Fruit fly (Drosophila melanogaster) whole organism, embryonic: ENCODE data around the gene CG18598.

Source experiments
- BEAF-32 ChIP-seq: fragments of 200-800 bp; sonication (Bioruptor generic); optimal IDR thresholded peaks from 3 replicates; lab custom pipeline; 2017; ENCODE audit warnings: missing biosample characterization, missing genetic modification characterization, mild to moderate bottlenecking, moderate library complexity, missing genetic modification reagents
- CG10267 ChIP-seq: fragments of 200-800 bp; sonication (Bioruptor generic); optimal IDR thresholded peaks from 2 replicates; lab custom pipeline; 2018; ENCODE audit warnings: missing biosample characterization, mild to moderate bottlenecking, missing genetic modification characterization, moderate library complexity
- CG10274 ChIP-seq: fragments of 200-800 bp; sonication (Bioruptor generic); optimal IDR thresholded peaks from 3 replicates; lab custom pipeline; 2017; ENCODE audit warnings: missing biosample characterization, mild to moderate bottlenecking, missing genetic modification characterization
- CG10321 ChIP-seq: fragments of 200-800 bp; sonication (Bioruptor generic); IDR thresholded peaks from 2 replicates; pipeline ENCODE4 v1.3.6; 2022; ENCODE audit warnings: missing biosample characterization, missing genetic modification characterization
- CG11085 ChIP-seq: fragments of 200-800 bp; sonication (Bioruptor generic); IDR thresholded peaks from 2 replicates; pipeline ENCODE4 v1.3.6; 2022; ENCODE audit warnings: missing biosample characterization, missing genetic modification characterization
- CG12104 ChIP-seq: fragments of 200-800 bp; sonication (Bioruptor generic); optimal IDR thresholded peaks from 3 replicates; lab custom pipeline; 2016; ENCODE audit warnings: missing biosample characterization, missing genetic modification characterization
- CG13287 ChIP-seq: fragments of 200-800 bp; sonication (Bioruptor generic); IDR thresholded peaks from 2 replicates; pipeline ENCODE4 v1.3.6; 2022; ENCODE audit warnings: missing biosample characterization, missing genetic modification characterization; ENCODE audit not compliant: partially characterized antibody
- CG15514 ChIP-seq: fragments of 200-800 bp; sonication (Bioruptor generic); optimal IDR thresholded peaks from 3 replicates; lab custom pipeline; 2017; ENCODE audit warnings: missing biosample characterization, missing genetic modification characterization, mild to moderate bottlenecking, moderate library complexity, missing genetic modification reagents
- CG5953 ChIP-seq: fragments of 200-800 bp; sonication (Bioruptor generic); IDR thresholded peaks from 2 replicates; pipeline ENCODE4 v1.3.6; 2022; ENCODE audit warnings: missing biosample characterization, missing genetic modification characterization
- CG6175 ChIP-seq: fragments of 200-800 bp; sonication (Bioruptor generic); IDR thresholded peaks from 3 replicates; pipeline ENCODE4 v1.3.6; 2022; ENCODE audit warnings: missing biosample characterization, missing genetic modification characterization
- CG6254 ChIP-seq: fragments of 200-800 bp; sonication (Bioruptor generic); optimal IDR thresholded peaks from 3 replicates; lab custom pipeline; 2017; ENCODE audit warnings: mild to moderate bottlenecking, missing biosample characterization, missing genetic modification reagents, missing genetic modification characterization
- CG6689 ChIP-seq: fragments of 200-800 bp; sonication (Bioruptor generic); IDR thresholded peaks from 2 replicates; pipeline ENCODE4 v1.3.6; 2022; ENCODE audit warnings: missing biosample characterization, missing genetic modification characterization
- CG8281 ChIP-seq: fragments of 200-800 bp; sonication (Bioruptor generic); optimal IDR thresholded peaks from 2 replicates; lab custom pipeline; 2018; ENCODE audit warnings: missing biosample characterization, mild to moderate bottlenecking, missing genetic modification characterization, moderate library complexity
- CG8388 ChIP-seq: fragments of 200-800 bp; sonication (Bioruptor generic); optimal IDR thresholded peaks from 2 replicates; lab custom pipeline; 2019; ENCODE audit warnings: missing biosample characterization, mild to moderate bottlenecking, missing genetic modification characterization, moderate library complexity
- CG8924 ChIP-seq: fragments of 200-800 bp; optimal IDR thresholded peaks from 3 replicates; lab custom pipeline; 2019; ENCODE audit warnings: missing biosample characterization, mild to moderate bottlenecking, missing genetic modification characterization, moderate library complexity
- D19A ChIP-seq: fragments of 200-800 bp; optimal IDR thresholded peaks from 3 replicates; lab custom pipeline; 2019; ENCODE audit warnings: missing biosample characterization, mild to moderate bottlenecking, missing genetic modification characterization, moderate library complexity
- Dbx ChIP-seq: fragments of 200-800 bp; sonication (Bioruptor generic); IDR thresholded peaks from 3 replicates; pipeline ENCODE4 v1.3.6; 2022; ENCODE audit warnings: missing biosample characterization, missing genetic modification characterization
- Doc2 ChIP-seq: fragments of 200-800 bp; sonication (Bioruptor generic); IDR thresholded peaks from 2 replicates; pipeline ENCODE4 v1.3.6; 2022; ENCODE audit warnings: missing biosample characterization, missing genetic modification characterization
- H2.0 ChIP-seq: fragments of 200-800 bp; sonication (Bioruptor generic); IDR thresholded peaks from 2 replicates; pipeline ENCODE4 v1.3.6; 2022; ENCODE audit warnings: missing biosample characterization, missing genetic modification characterization
- HLH54F ChIP-seq: fragments of 200-800 bp; sonication (Bioruptor generic); optimal IDR thresholded peaks from 3 replicates; lab custom pipeline; 2016; ENCODE audit warnings: missing biosample characterization, missing genetic modification characterization
- HLHmδ ChIP-seq: fragments of 200-800 bp; sonication (Bioruptor generic); optimal IDR thresholded peaks from 2 replicates; lab custom pipeline; 2018; ENCODE audit warnings: missing biosample characterization, mild to moderate bottlenecking, missing genetic modification characterization, moderate library complexity
- MESR4 ChIP-seq: fragments of 200-800 bp; sonication (Bioruptor generic); optimal IDR thresholded peaks from 2 replicates; lab custom pipeline; 2018; ENCODE audit warnings: missing biosample characterization, mild to moderate bottlenecking, missing genetic modification characterization, moderate library complexity
- Optix ChIP-seq: fragments of 200-800 bp; sonication (Bioruptor generic); IDR thresholded peaks from 3 replicates; pipeline ENCODE4 v1.3.6; 2022; ENCODE audit warnings: missing biosample characterization, missing genetic modification characterization
- Pdp1 ChIP-seq, 2 experiments: fragments of 200-800 bp; sonication (Bioruptor generic); optimal IDR thresholded peaks; 3 replicates each; lab custom pipeline; 2016; ENCODE audit warnings: missing biosample characterization in 2 of 2, missing genetic modification characterization in 2 of 2, mild to moderate bottlenecking in 1 of 2, moderate library complexity in 1 of 2
- Vsx1 ChIP-seq: fragments of 200-800 bp; sonication (Bioruptor generic); optimal IDR thresholded peaks from 2 replicates; lab custom pipeline; 2017; ENCODE audit warnings: missing biosample characterization, mild to moderate bottlenecking, missing genetic modification characterization, missing genetic modification reagents
- Xbp1 ChIP-seq: fragments of 200-800 bp; sonication (Bioruptor generic); optimal IDR thresholded peaks from 3 replicates; lab custom pipeline; 2016; ENCODE audit warnings: missing biosample characterization, mild to moderate bottlenecking, missing genetic modification characterization
- YL-1 ChIP-seq: fragments of 200-800 bp; sonication (Bioruptor generic); optimal IDR thresholded peaks from 3 replicates; lab custom pipeline; 2017; ENCODE audit warnings: missing biosample characterization, mild to moderate bottlenecking, missing genetic modification characterization
- ab ChIP-seq: fragments of 200-800 bp; sonication (Bioruptor generic); optimal IDR thresholded peaks from 2 replicates; lab custom pipeline; 2016; ENCODE audit warnings: missing biosample characterization, missing genetic modification characterization
- az2 ChIP-seq: fragments of 200-800 bp; sonication (Bioruptor generic); optimal IDR thresholded peaks from 3 replicates; lab custom pipeline; 2016; ENCODE audit warnings: missing biosample characterization, missing genetic modification characterization
- bcd ChIP-seq: fragments of 200-800 bp; sonication (Bioruptor generic); optimal IDR thresholded peaks from 2 replicates; lab custom pipeline; 2017; ENCODE audit warnings: missing biosample characterization, mild to moderate bottlenecking, missing genetic modification characterization
- crp ChIP-seq, 2 experiments: fragments of 200-800 bp; sonication (Bioruptor generic); optimal IDR thresholded peaks; 2 replicates in 1 of 2; 3 replicates in 1 of 2; lab custom pipeline; 2017; ENCODE audit warnings: missing biosample characterization in 2 of 2, missing genetic modification characterization in 2 of 2, mild to moderate bottlenecking in 1 of 2, moderate library complexity in 1 of 2
- dm ChIP-seq: fragments of 200-800 bp; sonication (Bioruptor generic); optimal IDR thresholded peaks from 3 replicates; lab custom pipeline; 2016; ENCODE audit warnings: missing biosample characterization, missing genetic modification characterization
- ems ChIP-seq: fragments of 200-800 bp; sonication (Bioruptor generic); optimal IDR thresholded peaks from 3 replicates; lab custom pipeline; 2016; ENCODE audit warnings: missing biosample characterization, missing genetic modification characterization
- ftz-f1 ChIP-seq: fragments of 200-800 bp; sonication (Bioruptor generic); optimal IDR thresholded peaks from 2 replicates; lab custom pipeline; 2016; ENCODE audit warnings: missing biosample characterization, missing genetic modification characterization
- gcm ChIP-seq: fragments of 200-800 bp; sonication (Bioruptor generic); optimal IDR thresholded peaks from 2 replicates; lab custom pipeline; 2019; ENCODE audit warnings: missing biosample characterization, mild to moderate bottlenecking, missing genetic modification characterization, moderate library complexity
- gcm2 ChIP-seq: fragments of 200-800 bp; sonication (Bioruptor generic); optimal IDR thresholded peaks from 2 replicates; lab custom pipeline; 2016; ENCODE audit warnings: missing biosample characterization, missing genetic modification characterization
- gsb-n ChIP-seq: fragments of 200-800 bp; sonication (Bioruptor generic); optimal IDR thresholded peaks from 3 replicates; lab custom pipeline; 2018; ENCODE audit warnings: missing biosample characterization, mild to moderate bottlenecking, missing genetic modification characterization
- h ChIP-seq: fragments of >200 bp; optimal IDR thresholded peaks from 2 replicates; lab custom pipeline; 2017
- hb ChIP-seq: fragments of 200-800 bp; sonication (Bioruptor generic); IDR thresholded peaks from 3 replicates; pipeline ENCODE4 v1.3.6; 2022; ENCODE audit warnings: missing biosample characterization, missing genetic modification characterization; ENCODE audit not compliant: partially characterized antibody
- insv ChIP-seq, 2 experiments: fragments of 200-800 bp; sonication (Bioruptor generic); optimal IDR thresholded peaks; 3 replicates each; lab custom pipeline; 2016 to 2018; ENCODE audit warnings: missing biosample characterization in 2 of 2, missing genetic modification characterization in 2 of 2
- mirr ChIP-seq: fragments of 200-800 bp; sonication (Bioruptor generic); optimal IDR thresholded peaks from 3 replicates; lab custom pipeline; 2018; ENCODE audit warnings: missing biosample characterization, mild to moderate bottlenecking, missing genetic modification characterization
- mld ChIP-seq: fragments of 200-800 bp; sonication (Bioruptor generic); IDR thresholded peaks from 3 replicates; pipeline ENCODE4 v1.3.6; 2022; ENCODE audit warnings: missing biosample characterization, missing genetic modification characterization; ENCODE audit not compliant: partially characterized antibody
- nom ChIP-seq: fragments of 200-800 bp; sonication (Bioruptor generic); optimal IDR thresholded peaks from 2 replicates; lab custom pipeline; 2017; ENCODE audit warnings: missing biosample characterization, missing genetic modification characterization, mild to moderate bottlenecking, moderate library complexity, missing genetic modification reagents
- p53 ChIP-seq: fragments of 200-800 bp; sonication (Bioruptor generic); optimal IDR thresholded peaks from 2 replicates; lab custom pipeline; 2016; ENCODE audit warnings: missing biosample characterization, missing genetic modification characterization
- peb ChIP-seq: fragments of 200-800 bp; sonication (Bioruptor generic); IDR thresholded peaks from 2 replicates; pipeline ENCODE4 v1.3.6; 2022; ENCODE audit warnings: missing biosample characterization, missing genetic modification characterization
- pho ChIP-seq: fragments of 200-800 bp; sonication (Bioruptor generic); optimal IDR thresholded peaks from 2 replicates; lab custom pipeline; 2016; ENCODE audit warnings: missing biosample characterization, missing genetic modification characterization
- pum ChIP-seq: fragments of 200-800 bp; sonication (Bioruptor generic); optimal IDR thresholded peaks from 2 replicates; lab custom pipeline; 2016; ENCODE audit warnings: missing biosample characterization, missing genetic modification characterization
- tap ChIP-seq: fragments of 200-800 bp; optimal IDR thresholded peaks from 3 replicates; lab custom pipeline; 2019; ENCODE audit warnings: missing biosample characterization, mild to moderate bottlenecking, missing genetic modification characterization, moderate library complexity
- tup ChIP-seq: fragments of 200-800 bp; sonication (Bioruptor generic); optimal IDR thresholded peaks from 2 replicates; lab custom pipeline; 2016; ENCODE audit warnings: missing biosample characterization, mild to moderate bottlenecking, missing genetic modification characterization, moderate library complexity
- twi ChIP-seq: fragments of 200-800 bp; optimal IDR thresholded peaks from 2 replicates; lab custom pipeline; 2019; ENCODE audit warnings: missing biosample characterization, mild to moderate bottlenecking, missing genetic modification characterization, moderate library complexity
- wor ChIP-seq: fragments of 200-800 bp; sonication (Bioruptor generic); IDR thresholded peaks from 2 replicates; pipeline ENCODE4 v1.3.6; 2022; ENCODE audit warnings: missing biosample characterization, missing genetic modification characterization

Gene CG18598

dm6 chr3R:18215300-18215699 is 35.6 kb upstream of the CG18598 start (continued):
- TF ChIP-seq wor (GFP tag; lab: Robert Waterston, UW): no peak
- no peak for TF ChIP-seq dm (GFP tag; lab: Kevin White, UChicago)
- no peak for TF ChIP-seq mld (GFP tag; lab: Robert Waterston, UW)
- TF ChIP-seq D19A (tag; lab: Kevin White, UChicago): no peak
- TF ChIP-seq CG10267: no peak
- TF ChIP-seq HLHmδ: no peak
- no peak for TF ChIP-seq YL-1
- no peak for TF ChIP-seq CG5953 (GFP tag; lab: Robert Waterston, UW)
- peak; percentile 35 for TF ChIP-seq az2
- TF ChIP-seq mirr (GFP tag; lab: Kevin White, UChicago): no peak
- no peak for TF ChIP-seq CG11085 (GFP tag; lab: Robert Waterston, UW)
- no peak for TF ChIP-seq CG8924
- no peak for TF ChIP-seq gcm2 (GFP tag; lab: Kevin White, UChicago)
- no peak for TF ChIP-seq CG10274 (GFP tag; lab: Kevin White, UChicago)
- peak; percentile 20 for TF ChIP-seq bcd (GFP tag; lab: Kevin White, UChicago)
- TF ChIP-seq BEAF-32: peak; percentile 70
- TF ChIP-seq nom: no peak
- no peak for TF ChIP-seq CG8281
- no peak for TF ChIP-seq crp (GFP tag; optimal IDR thresholded peaks at IDR 0.05; lab: Kevin White, UChicago)
- no peak for TF ChIP-seq twi
- no peak for TF ChIP-seq tup
- no peak for TF ChIP-seq pho (GFP tag; lab: Kevin White, UChicago)
- no peak for TF ChIP-seq CG6175 (GFP tag; lab: Robert Waterston, UW)
- TF ChIP-seq ab: no peak
- no peak for TF ChIP-seq gcm (GFP tag; lab: Kevin White, UChicago)
- peak; percentile 57 for TF ChIP-seq Xbp1 (GFP tag; lab: Kevin White, UChicago)
- TF ChIP-seq HLH54F: peak; percentile 54
- TF ChIP-seq pum (GFP tag; lab: Kevin White, UChicago): peak; percentile 24
- peak; percentile 37; the same call in 1 of the 3 replicates for TF ChIP-seq Dbx (GFP tag; lab: Robert Waterston, UW)
- peak; percentile 15 for TF ChIP-seq ems
- peak; percentile 66 for TF ChIP-seq CG6254 (GFP tag; lab: Kevin White, UChicago)
- no peak for TF ChIP-seq Vsx1 (GFP tag; lab: Kevin White, UChicago)
- TF ChIP-seq peb (GFP tag; lab: Robert Waterston, UW): no peak
- no peak; the same call in 1 of the 3 replicates for TF ChIP-seq hb (GFP tag; lab: Robert Waterston, UW)
- TF ChIP-seq CG10321: no peak
- peak; percentile 69 for TF ChIP-seq CG15514
- no peak for TF ChIP-seq Optix (GFP tag; lab: Robert Waterston, UW)
- TF ChIP-seq MESR4 (GFP tag; lab: Kevin White, UChicago): no peak
- TF ChIP-seq tap (tag; lab: Kevin White, UChicago): no peak
- TF ChIP-seq CG13287 (GFP tag; lab: Robert Waterston, UW): peak; percentile 91
- no peak for TF ChIP-seq h (lab: Kevin White, UChicago)
- no peak for TF ChIP-seq CG12104 (GFP tag; lab: Kevin White, UChicago)
- TF ChIP-seq gsb-n (tag; lab: Kevin White, UChicago): no peak
- peak; percentile 87 for TF ChIP-seq CG6689 (GFP tag; lab: Robert Waterston, UW)
- TF ChIP-seq p53 (GFP tag; lab: Kevin White, UChicago): no peak
- TF ChIP-seq Pdp1 (GFP tag; optimal IDR thresholded peaks at IDR 0.05; lab: Kevin White, UChicago): peak in 1 of 2 experiments; percentile 40
- TF ChIP-seq ftz-f1 (GFP tag; lab: Kevin White, UChicago): no peak
- no peak for TF ChIP-seq H2.0 (GFP tag; lab: Robert Waterston, UW)
- no peak for TF ChIP-seq CG8388
- TF ChIP-seq Doc2 (GFP tag; lab: Robert Waterston, UW): no peak
- TF ChIP-seq insv (GFP tag; optimal IDR thresholded peaks at IDR 0.05; lab: Kevin White, UChicago): no peak
